Worm (Caenorhabditis elegans): ENCODE data around the gene plx-2.

DNA sequence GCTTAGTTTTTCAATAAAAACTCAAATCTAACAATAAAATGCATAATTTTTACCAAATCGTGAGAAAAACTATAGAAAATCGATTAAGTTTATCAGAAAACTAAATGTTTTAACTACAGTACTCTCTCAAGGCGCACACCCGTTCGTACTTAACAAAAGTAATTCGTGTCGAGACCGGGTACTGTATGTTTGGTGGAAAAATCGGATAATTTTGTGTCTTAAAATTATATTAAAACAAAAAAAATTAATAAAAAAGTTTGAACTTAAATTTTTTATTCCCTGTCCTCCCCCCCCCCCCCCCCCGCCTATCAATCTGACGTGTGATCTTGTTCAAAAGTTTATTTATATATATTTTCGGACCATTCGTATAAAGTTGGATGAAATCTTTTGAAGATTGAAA lies 16.4 kb downstream of the plx-2 start, which contains the start of gene F26H11.4:
- TF ChIP-seq sea-1 (GFP tag; conservative IDR thresholded peaks at IDR 0.05) = no peak
- TF ChIP-seq pes-1 (GFP tag; IDR thresholded peaks at IDR 0.05) = no peak
- no peak for TF ChIP-seq B0310.2 (tag; optimal IDR thresholded peaks at IDR 0.05)
- no peak for TF ChIP-seq ama-1 (optimal IDR thresholded peaks at IDR 0.05)
- no peak for TF ChIP-seq hmg-4 (GFP tag; optimal IDR thresholded peaks at IDR 0.05)
- no peak for TF ChIP-seq hmbx-1 (tag; optimal IDR thresholded peaks at IDR 0.05)
- no peak for TF ChIP-seq ets-7 (tag; optimal IDR thresholded peaks at IDR 0.05)
